Fruit fly (Drosophila melanogaster) whole organism, wandering third instar larva: ENCODE results near the gene CG33303.
A peak's percentile ranks its signal among the peaks of the same experiment; 100 is the strongest.

Experiments used
- Abd-B ChIP-seq: fragments of >200 bp; optimal IDR thresholded peaks from 2 replicates; lab custom pipeline; 2017; ENCODE audit warnings: missing biosample characterization, missing genetic modification characterization
- CG32264 ChIP-seq: fragments of 200-800 bp; sonication (Bioruptor generic); optimal IDR thresholded peaks from 2 replicates; lab custom pipeline; 2016; ENCODE audit warnings: missing biosample characterization, missing genetic modification characterization
- CG9705 ChIP-seq: fragments of 200-800 bp; sonication (Bioruptor generic); optimal IDR thresholded peaks from 2 replicates; lab custom pipeline; 2018; ENCODE audit warnings: missing biosample characterization, mild to moderate bottlenecking, missing genetic modification characterization
- CrebA ChIP-seq: fragments of 200-800 bp; sonication (Bioruptor generic); optimal IDR thresholded peaks from 2 replicates; lab custom pipeline; 2016; ENCODE audit warnings: missing biosample characterization, mild to moderate bottlenecking, missing genetic modification characterization, borderline replicate concordance
- Dfd ChIP-seq: fragments of >200 bp; optimal IDR thresholded peaks from 2 replicates; lab custom pipeline; 2017; ENCODE audit warnings: missing biosample characterization, missing genetic modification characterization
- Dif ChIP-seq: fragments of 200-275, 200-300 bp; sonication (Bioruptor generic); optimal IDR thresholded peaks from 2 replicates; lab custom pipeline; 2018; ENCODE audit warnings: missing biosample characterization, missing genetic modification characterization; ENCODE audit not compliant: partially characterized antibody
- GATAd ChIP-seq: sonication (Bioruptor generic); optimal IDR thresholded peaks from 2 replicates; lab custom pipeline; 2016; ENCODE audit warnings: missing biosample characterization, missing genetic modification characterization
- HLH106 ChIP-seq: fragments of 200-800 bp; optimal IDR thresholded peaks from 3 replicates; lab custom pipeline; 2019; ENCODE audit warnings: missing biosample characterization, mild to moderate bottlenecking, missing genetic modification characterization, moderate library complexity
- Hnf4 ChIP-seq: fragments of 200-800 bp; sonication (Bioruptor generic); optimal IDR thresholded peaks from 2 replicates; lab custom pipeline; 2016; ENCODE audit warnings: missing biosample characterization, mild to moderate bottlenecking, missing genetic modification characterization
- Hr78 ChIP-seq: fragments of >200 bp; optimal IDR thresholded peaks from 2 replicates; lab custom pipeline; 2017; ENCODE audit warnings: missing biosample characterization, missing genetic modification characterization
- Hr83 ChIP-seq: fragments of 200-300 bp; sonication (Bioruptor generic); optimal IDR thresholded peaks from 2 replicates; lab custom pipeline; 2016; ENCODE audit warnings: missing biosample characterization, mild to moderate bottlenecking, missing genetic modification characterization, moderate library complexity; ENCODE audit not compliant: poor library complexity, severe bottlenecking
- Jra ChIP-seq: sonication (Bioruptor generic); optimal IDR thresholded peaks from 2 replicates; lab custom pipeline; 2016; ENCODE audit warnings: missing biosample characterization, missing genetic modification characterization
- Mio ChIP-seq: sonication (Bioruptor generic); optimal IDR thresholded peaks from 2 replicates; lab custom pipeline; 2016; ENCODE audit warnings: missing biosample characterization, missing genetic modification characterization
- Myc ChIP-seq: fragments of >200 bp; optimal IDR thresholded peaks from 2 replicates; lab custom pipeline; 2017
- N ChIP-seq: fragments of >200 bp; optimal IDR thresholded peaks from 2 replicates; lab custom pipeline; 2018; ENCODE audit warnings: missing biosample characterization, missing external identifiers, missing genetic modification characterization
- OdsH ChIP-seq: fragments of 200-800 bp; sonication (Bioruptor generic); optimal IDR thresholded peaks from 2 replicates; lab custom pipeline; 2016; ENCODE audit warnings: missing biosample characterization, mild to moderate bottlenecking, missing genetic modification characterization
- Rel ChIP-seq, 2 experiments: fragments of 200-800 bp; sonication (Bioruptor generic) in 1 of 2; optimal IDR thresholded peaks; 2 replicates in 1 of 2; 3 replicates in 1 of 2; lab custom pipeline; 2016 to 2019; ENCODE audit warnings: mild to moderate bottlenecking in 2 of 2, missing biosample characterization in 2 of 2, missing genetic modification characterization in 2 of 2, moderate library complexity in 1 of 2
- Sp1 ChIP-seq: fragments of 200-800 bp; sonication (Bioruptor generic); optimal IDR thresholded peaks from 3 replicates; lab custom pipeline; 2019; ENCODE audit warnings: missing biosample characterization, mild to moderate bottlenecking, missing genetic modification characterization, moderate library complexity
- Vsx2 ChIP-seq: fragments of 200-300, 225-300 bp; sonication (Bioruptor generic); optimal IDR thresholded peaks from 2 replicates; lab custom pipeline; 2018; ENCODE audit warnings: missing biosample characterization, missing genetic modification characterization; ENCODE audit not compliant: partially characterized antibody
- br ChIP-seq: fragments of 200-800 bp; sonication (Bioruptor generic); optimal IDR thresholded peaks from 2 replicates; lab custom pipeline; 2016; ENCODE audit warnings: missing biosample characterization, missing genetic modification characterization
- brk ChIP-seq: fragments of 200-800 bp; sonication (Bioruptor generic); optimal IDR thresholded peaks from 2 replicates; lab custom pipeline; 2016; ENCODE audit warnings: missing biosample characterization, mild to moderate bottlenecking, missing genetic modification characterization
- dl ChIP-seq, 2 experiments: fragments of 175-275, 200-275 bp in 1 of 2; fragments of 200-275 bp in 1 of 2; sonication (Bioruptor generic); optimal IDR thresholded peaks; lab custom pipeline; 2018; ENCODE audit warnings: mild to moderate bottlenecking in 2 of 2, missing biosample characterization in 2 of 2, missing genetic modification characterization in 2 of 2, moderate library complexity in 2 of 2; ENCODE audit not compliant: partially characterized antibody in 2 of 2, insufficient read depth in 1 of 2
- dmrt93B ChIP-seq: fragments of 200-800 bp; sonication (Bioruptor generic); optimal IDR thresholded peaks from 2 replicates; lab custom pipeline; 2018; ENCODE audit warnings: missing biosample characterization, mild to moderate bottlenecking, missing genetic modification characterization
- dsf ChIP-seq: sonication (Bioruptor generic); optimal IDR thresholded peaks from 2 replicates; lab custom pipeline; 2016; ENCODE audit warnings: missing biosample characterization, missing genetic modification characterization, borderline replicate concordance
- ey ChIP-seq: fragments of 200-800 bp; sonication (Bioruptor generic); optimal IDR thresholded peaks from 2 replicates; lab custom pipeline; 2016; ENCODE audit warnings: missing biosample characterization, missing genetic modification characterization
- foxo ChIP-seq, 2 experiments: fragments of 200-800 bp; sonication (Bioruptor generic); optimal IDR thresholded peaks; 2 replicates in 1 of 2; 3 replicates in 1 of 2; lab custom pipeline; 2016 to 2017; ENCODE audit warnings: missing biosample characterization in 2 of 2, missing genetic modification characterization in 2 of 2
- fru ChIP-seq: fragments of 200-800 bp; sonication (Bioruptor generic); optimal IDR thresholded peaks from 3 replicates; lab custom pipeline; 2016; ENCODE audit warnings: missing biosample characterization, mild to moderate bottlenecking, missing genetic modification characterization
- h ChIP-seq: fragments of 200-800 bp; sonication (Bioruptor generic); optimal IDR thresholded peaks from 3 replicates; lab custom pipeline; 2016; ENCODE audit warnings: missing biosample characterization, mild to moderate bottlenecking, missing genetic modification characterization
- jim ChIP-seq: fragments of 175-275, 200-325 bp; sonication (Bioruptor generic); optimal IDR thresholded peaks from 2 replicates; lab custom pipeline; 2016; ENCODE audit warnings: missing biosample characterization, mild to moderate bottlenecking, missing genetic modification characterization
- lola ChIP-seq: fragments of >200 bp; optimal IDR thresholded peaks from 2 replicates; lab custom pipeline; 2017; ENCODE audit warnings: missing biosample characterization, missing genetic modification characterization
- pan ChIP-seq: fragments of >200 bp; optimal IDR thresholded peaks from 2 replicates; lab custom pipeline; 2017
- psq ChIP-seq: fragments of 200-800 bp; sonication (Bioruptor generic); optimal IDR thresholded peaks from 3 replicates; lab custom pipeline; 2017; ENCODE audit warnings: missing biosample characterization, mild to moderate bottlenecking, missing genetic modification characterization, moderate library complexity
- rgr ChIP-seq: fragments of 200-800 bp; sonication (Bioruptor generic); optimal IDR thresholded peaks from 3 replicates; lab custom pipeline; 2016; ENCODE audit warnings: missing biosample characterization, mild to moderate bottlenecking, missing genetic modification characterization
- sage ChIP-seq: fragments of 200-800 bp; sonication (Bioruptor generic); optimal IDR thresholded peaks from 2 replicates; lab custom pipeline; 2016; ENCODE audit warnings: missing biosample characterization, mild to moderate bottlenecking, missing genetic modification characterization
- sv ChIP-seq: fragments of 200-800 bp; sonication (Bioruptor generic); optimal IDR thresholded peaks from 3 replicates; lab custom pipeline; 2016; ENCODE audit warnings: missing biosample characterization, missing genetic modification characterization
- tai ChIP-seq: sonication (Bioruptor generic); optimal IDR thresholded peaks from 2 replicates; lab custom pipeline; 2016; ENCODE audit warnings: missing biosample characterization, missing genetic modification characterization
- usp ChIP-seq: fragments of >200 bp; optimal IDR thresholded peaks from 2 replicates; lab custom pipeline; 2017; ENCODE audit warnings: missing biosample characterization, missing genetic modification characterization
- woc ChIP-seq: sonication (Bioruptor generic); optimal IDR thresholded peaks from 2 replicates; lab custom pipeline; 2016; ENCODE audit warnings: missing biosample characterization, mild to moderate bottlenecking, missing genetic modification characterization

Gene CG33303

dm6 chr2L:10386208-10386805 is 10.8 kb upstream of the CG33303 start, which contains the start of the genes Cdk1 and mRpS7:
Gene Cdk1, minus strand, starts transcription at chr2L:10386262.
Gene mRpS7, plus strand, starts transcription at chr2L:10386662.
- peak; percentile 59 for TF ChIP-seq HLH106 (tag; lab: Kevin White, UChicago)
- peak; percentile 43 for TF ChIP-seq sv (GFP tag; lab: Kevin White, UChicago)
- TF ChIP-seq br (GFP tag; lab: Kevin White, UChicago), result no peak
- peak; percentile 44 for TF ChIP-seq h (GFP tag; lab: Kevin White, UChicago)
- TF ChIP-seq Dfd (GFP tag; lab: Kevin White, UChicago), result no peak
- TF ChIP-seq pan (lab: Kevin White, UChicago), result no peak
- peak; percentile 2 for TF ChIP-seq rgr (GFP tag; lab: Kevin White, UChicago)
- peak in 1 of 2 experiments; percentile 61 for TF ChIP-seq foxo (GFP tag; optimal IDR thresholded peaks at IDR 0.05; lab: Kevin White, UChicago)
- no peak for TF ChIP-seq Vsx2 (GFP tag; lab: Kevin White, UChicago)
- TF ChIP-seq Jra (GFP tag; lab: Kevin White, UChicago), result peak; percentile 43
- no peak for TF ChIP-seq CG32264 (GFP tag; lab: Kevin White, UChicago)
- TF ChIP-seq psq, result peak; percentile 27
- TF ChIP-seq Dif (GFP tag; lab: Kevin White, UChicago), result no peak
- peak; percentile 49 for TF ChIP-seq fru
- TF ChIP-seq brk, result peak; percentile 30
- TF ChIP-seq N (GFP tag; lab: Kevin White, UChicago), result no peak
- TF ChIP-seq CrebA (GFP tag; lab: Kevin White, UChicago), result no peak
- no peak for TF ChIP-seq jim (GFP tag; lab: Kevin White, UChicago)
- TF ChIP-seq Hnf4 (GFP tag; lab: Kevin White, UChicago), result peak; percentile 49
- no peak for TF ChIP-seq dl (GFP tag; optimal IDR thresholded peaks at IDR 0.05; lab: Kevin White, UChicago; ENCODE audit: insufficient read depth in 1 of 2, partially characterized antibody in 2 of 2)
- peak; percentile 55 for TF ChIP-seq Sp1 (GFP tag; lab: Kevin White, UChicago)
- TF ChIP-seq GATAd, result no peak
- TF ChIP-seq woc, result peak; percentile 76
- TF ChIP-seq Hr78, result no peak
- TF ChIP-seq lola (GFP tag; lab: Kevin White, UChicago), result no peak
- TF ChIP-seq tai (GFP tag; lab: Kevin White, UChicago), result peak; percentile 47
- no peak for TF ChIP-seq Abd-B (GFP tag; lab: Kevin White, UChicago)
- TF ChIP-seq ey, result peak; percentile 28
- no peak for TF ChIP-seq Rel (GFP tag; optimal IDR thresholded peaks at IDR 0.05; lab: Kevin White, UChicago)
- TF ChIP-seq Rel (tag; optimal IDR thresholded peaks at IDR 0.05; lab: Kevin White, UChicago), result no peak
- no peak for TF ChIP-seq usp (GFP tag; lab: Kevin White, UChicago)
- no peak for TF ChIP-seq CG9705 (GFP tag; lab: Kevin White, UChicago)
- peak; percentile 4 for TF ChIP-seq OdsH (GFP tag; lab: Kevin White, UChicago)
- TF ChIP-seq dsf (GFP tag; lab: Kevin White, UChicago), result no peak
- no peak for TF ChIP-seq Hr83 (GFP tag; lab: Kevin White, UChicago)
- peak; percentile 9 for TF ChIP-seq Myc
- peak; percentile 3 for TF ChIP-seq sage (GFP tag; lab: Kevin White, UChicago)

- TF ChIP-seq ey, result peak; percentile 80
- peak; percentile 4 for TF ChIP-seq dsf (GFP tag; lab: Kevin White, UChicago)
- no peak for TF ChIP-seq Dfd (GFP tag; lab: Kevin White, UChicago)
- peak; percentile 56 for TF ChIP-seq woc
- TF ChIP-seq brk, result peak; percentile 69
- peak; percentile 67 for TF ChIP-seq Hnf4 (GFP tag; lab: Kevin White, UChicago)
- TF ChIP-seq sage (GFP tag; lab: Kevin White, UChicago), result peak; percentile 38
- no peak for TF ChIP-seq Dif (GFP tag; lab: Kevin White, UChicago)
- TF ChIP-seq h (GFP tag; lab: Kevin White, UChicago), result peak; percentile 91
- peak; percentile 33 for TF ChIP-seq CG32264 (GFP tag; lab: Kevin White, UChicago)
- peak; percentile 59 for TF ChIP-seq psq
- no peak for TF ChIP-seq pan (lab: Kevin White, UChicago)
- peak; percentile 74 for TF ChIP-seq HLH106 (tag; lab: Kevin White, UChicago)
- TF ChIP-seq tai (GFP tag; lab: Kevin White, UChicago), result peak; percentile 11
- peak; percentile 49 to 87 for TF ChIP-seq foxo (GFP tag; optimal IDR thresholded peaks at IDR 0.05; lab: Kevin White, UChicago)
- peak; percentile 31 for TF ChIP-seq Jra (GFP tag; lab: Kevin White, UChicago)
- no peak for TF ChIP-seq GATAd
- no peak for TF ChIP-seq Mio
- peak; percentile 77 for TF ChIP-seq sv (GFP tag; lab: Kevin White, UChicago)
- no peak for TF ChIP-seq Hr78
- peak; percentile 80 for TF ChIP-seq Sp1 (GFP tag; lab: Kevin White, UChicago)
- no peak for TF ChIP-seq br (GFP tag; lab: Kevin White, UChicago)
- no peak for TF ChIP-seq dmrt93B (GFP tag; lab: Kevin White, UChicago)
- TF ChIP-seq OdsH (GFP tag; lab: Kevin White, UChicago), result peak; percentile 84
- peak; percentile 85 for TF ChIP-seq rgr (GFP tag; lab: Kevin White, UChicago)
- no peak for TF ChIP-seq Abd-B (GFP tag; lab: Kevin White, UChicago)
- no peak for TF ChIP-seq CG9705 (GFP tag; lab: Kevin White, UChicago)
- peak; percentile 90 for TF ChIP-seq fru
- TF ChIP-seq Vsx2 (GFP tag; lab: Kevin White, UChicago), result no peak
- no peak for TF ChIP-seq Myc
- no peak for TF ChIP-seq Rel (GFP tag; optimal IDR thresholded peaks at IDR 0.05; lab: Kevin White, UChicago)
- peak; percentile 96 for TF ChIP-seq Rel (tag; optimal IDR thresholded peaks at IDR 0.05; lab: Kevin White, UChicago)
- no peak for TF ChIP-seq lola (GFP tag; lab: Kevin White, UChicago)
These were observed 6.4 kb upstream of the CG33303 start, which contains the start of gene CG5096 for dm6 chr2L:10381890-10382450. Gene CG5096, plus strand, starts transcription at chr2L:10382263.
